Fruit fly (Drosophila melanogaster) whole organism, embryonic: Measurements from ENCODE around the gene RpLP1.

Experiments
- Dip3 ChIP-seq: fragments of 200-800 bp; sonication (Bioruptor generic); optimal IDR thresholded peaks from 3 replicates; lab custom pipeline; 2016; ENCODE audit warnings: missing biosample characterization, missing genetic modification characterization
- Eip74EF ChIP-seq, 2 experiments: fragments of 200-800 bp in 1 of 2; fragments of >200 bp in 1 of 2; sonication (Bioruptor generic) in 1 of 2; optimal IDR thresholded peaks; 2 replicates each; lab custom pipeline; 2017 to 2019; ENCODE audit warnings: missing biosample characterization in 2 of 2, missing genetic modification characterization in 2 of 2, mild to moderate bottlenecking in 1 of 2, moderate library complexity in 1 of 2
- amos ChIP-seq: fragments of 200-800 bp; sonication (Bioruptor generic); IDR thresholded peaks from 2 replicates; pipeline ENCODE4 v1.3.6; 2022; ENCODE audit warnings: missing biosample characterization, missing genetic modification characterization; ENCODE audit not compliant: partially characterized antibody
- otp ChIP-seq: fragments of 200-800 bp; sonication (Bioruptor generic); IDR thresholded peaks from 3 replicates; pipeline ENCODE4, ENCODE4 v1.3.6; 2022; ENCODE audit warnings: missing biosample characterization, missing genetic modification characterization
- sug ChIP-seq: fragments of 200-800 bp; optimal IDR thresholded peaks from 2 replicates; lab custom pipeline; 2019; ENCODE audit warnings: missing biosample characterization, mild to moderate bottlenecking, missing genetic modification characterization, moderate library complexity
- tx ChIP-seq: fragments of 200-800 bp; sonication (Bioruptor generic); optimal IDR thresholded peaks from 2 replicates; lab custom pipeline; 2016; ENCODE audit warnings: missing biosample characterization, missing genetic modification characterization

- TF ChIP-seq Dip3 (peak; percentile 56), Eip74EF (GFP tag; optimal IDR thresholded peaks at IDR 0.05; lab: Kevin White, UChicago) (peak in 1 of 2 experiments; percentile 76), sug (tag; lab: Kevin White, UChicago) (peak; percentile 73), otp (GFP tag; lab: Robert Waterston, UW) (peak; percentile 76), tx (GFP tag; lab: Kevin White, UChicago) (no peak), amos (peak; percentile 25; the same call in 1 of the 2 replicates)
These were observed at the start of gene RpLP1, which contains the start of gene CG13690 for dm6 chr2L:419620-420184.
